Fruit fly (Drosophila melanogaster) whole organism, prepupa: Measurements from ENCODE around the gene CG34026.

Source experiments
- CG10631 ChIP-seq: fragments of 200-800 bp; sonication (Bioruptor generic); optimal IDR thresholded peaks from 2 replicates; lab custom pipeline; 2016; ENCODE audit warnings: missing biosample characterization, missing genetic modification characterization
- CG11294 ChIP-seq: fragments of 200-800 bp; sonication (Bioruptor generic); IDR thresholded peaks from 2 replicates; pipeline ENCODE4 v1.3.6; 2022; ENCODE audit warnings: missing biosample characterization, missing genetic modification characterization
- CG11762 ChIP-seq: fragments of 200-800 bp; sonication (Bioruptor generic); optimal IDR thresholded peaks from 3 replicates; lab custom pipeline; 2016; ENCODE audit warnings: missing biosample characterization, missing genetic modification characterization; ENCODE audit not compliant: insufficient read depth
- CG3032 ChIP-seq: fragments of 200-800 bp; optimal IDR thresholded peaks from 2 replicates; lab custom pipeline; 2019; ENCODE audit warnings: missing biosample characterization, mild to moderate bottlenecking, missing genetic modification characterization, moderate library complexity
- CG6854 ChIP-seq: fragments of 200-800 bp; sonication (Bioruptor generic); optimal IDR thresholded peaks from 2 replicates; lab custom pipeline; 2017; ENCODE audit warnings: missing biosample characterization, mild to moderate bottlenecking, missing genetic modification characterization
- Eip75B ChIP-seq: fragments of 200-800 bp; sonication (Bioruptor generic); optimal IDR thresholded peaks from 3 replicates; lab custom pipeline; 2016; ENCODE audit warnings: missing biosample characterization, missing genetic modification characterization
- Eip78C ChIP-seq: fragments of 200-800 bp; sonication (Bioruptor generic); peaks from one replicate; lab custom pipeline; 2016; ENCODE audit warnings: missing biosample characterization, missing genetic modification characterization
- Gug ChIP-seq: fragments of 200-800 bp; sonication (Bioruptor generic); IDR thresholded peaks from 2 replicates; pipeline ENCODE4 v1.3.6; 2022; ENCODE audit warnings: missing biosample characterization, missing genetic modification characterization
- Sox15 ChIP-seq: fragments of 200-800 bp; sonication (Bioruptor generic); optimal IDR thresholded peaks from 3 replicates; lab custom pipeline; 2016; ENCODE audit warnings: missing biosample characterization, missing genetic modification characterization
- dac ChIP-seq: fragments of 200-800 bp; sonication (Bioruptor generic); optimal IDR thresholded peaks from 2 replicates; lab custom pipeline; 2017; ENCODE audit warnings: missing biosample characterization, mild to moderate bottlenecking, missing genetic modification characterization
- fd85E ChIP-seq: fragments of 200-800 bp; sonication (Bioruptor generic); optimal IDR thresholded peaks from 3 replicates; lab custom pipeline; 2016; ENCODE audit warnings: missing biosample characterization, missing genetic modification characterization

DNA sequence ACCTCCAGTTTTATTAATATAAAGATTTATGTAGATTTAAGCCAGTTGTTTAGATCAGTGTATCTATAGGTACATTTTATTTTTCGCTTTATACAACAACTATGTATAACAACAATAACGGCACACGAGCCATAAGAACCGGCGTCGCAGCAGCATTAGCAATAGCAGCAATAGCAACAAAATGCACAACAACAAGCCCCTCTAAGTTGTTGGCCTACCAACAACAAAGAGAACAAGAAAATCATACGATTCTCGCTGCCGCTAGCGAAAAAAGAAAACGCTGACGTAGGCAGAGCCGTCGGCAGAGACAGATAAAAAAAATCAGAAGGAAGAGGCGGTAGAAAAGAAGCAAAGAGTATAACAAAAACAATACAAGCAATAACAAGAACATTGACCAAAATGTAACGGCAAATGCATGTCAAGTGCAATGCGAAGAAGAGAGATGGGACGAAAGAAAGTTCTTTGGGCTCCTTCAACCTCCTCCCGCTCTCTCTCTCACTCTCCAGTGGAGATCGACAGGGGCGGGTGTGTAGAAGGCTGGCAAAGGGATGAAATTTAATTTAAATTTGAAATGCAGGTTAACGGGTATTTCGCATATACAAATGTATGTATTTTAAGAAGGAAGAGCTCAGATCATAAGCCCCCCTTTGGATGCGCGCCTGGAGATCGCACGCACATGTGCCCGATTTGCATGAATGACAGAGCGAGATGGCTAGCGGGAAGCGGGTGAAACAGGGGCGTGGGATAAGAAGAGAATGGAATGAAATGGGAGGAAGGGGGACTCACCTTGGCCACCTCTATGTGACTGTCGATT lies 45.3 kb downstream of the CG34026 start:
- peak; percentile 99 for TF ChIP-seq dac (GFP tag; lab: Kevin White, UChicago)
- peak; percentile 99 for TF ChIP-seq CG10631
- peak; percentile 99 for TF ChIP-seq CG6854 (GFP tag; lab: Kevin White, UChicago)
- peak; percentile 98 for TF ChIP-seq Gug (GFP tag; lab: Robert Waterston, UW)
- peak; percentile 99 for TF ChIP-seq Eip75B (GFP tag; lab: Kevin White, UChicago)
- TF ChIP-seq CG11294, result peak; percentile 97
- TF ChIP-seq Sox15 (GFP tag; lab: Kevin White, UChicago), result peak; percentile 99
- peak; percentile 96 for TF ChIP-seq fd85E (GFP tag; lab: Kevin White, UChicago)
- peak; percentile 98 for TF ChIP-seq CG11762 (GFP tag; lab: Kevin White, UChicago)
- peak; percentile 99 for TF ChIP-seq CG3032 (tag; lab: Kevin White, UChicago)
- TF ChIP-seq Eip78C (GFP tag; lab: Kevin White, UChicago), result peak; percentile 100
